Fruit fly (Drosophila melanogaster): ENCODE data around the gene Dus4.
A peak's percentile ranks its signal among the peaks of the same experiment; 100 is the strongest.

The Dus4 gene

DNA sequence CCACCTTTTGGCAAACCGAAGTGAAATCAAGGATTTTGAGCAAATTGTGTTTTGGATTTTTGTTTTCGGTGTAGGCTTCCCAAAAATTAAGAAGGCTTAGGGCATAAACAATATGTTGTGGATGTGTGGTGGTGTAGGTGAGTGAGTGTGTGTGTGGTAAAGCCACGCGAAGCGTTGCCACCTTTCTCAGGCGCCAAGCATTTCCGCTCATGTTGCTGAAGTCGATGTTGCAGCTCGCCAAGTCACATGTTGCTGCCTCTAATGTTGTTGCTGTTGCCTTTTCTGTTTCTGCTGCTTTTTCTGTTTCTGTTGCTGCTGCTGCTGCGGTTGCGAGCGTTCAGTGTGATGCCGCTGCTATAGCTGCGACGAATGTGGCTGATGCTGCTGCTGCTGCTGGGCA is 16.6 kb downstream of the Dus4 start (continued):
- TF ChIP-seq cg (GFP tag; optimal IDR thresholded peaks at IDR 0.05) (peak; percentile 35), sna (GFP tag; IDR thresholded peaks at IDR 0.05; ENCODE audit: partially characterized antibody) (peak; percentile 35; the same call in 1 of the 2 replicates), HLH3B (GFP tag; IDR thresholded peaks at IDR 0.05) (0 out of 2 replicates have a peak, but pooled peaks have one; percentile 4), Ets97D (GFP tag; optimal IDR thresholded peaks at IDR 0.05) (peak; percentile 59), stwl (tag; optimal IDR thresholded peaks at IDR 0.05) (peak; percentile 65)

dm6 chr2L:19083320-19083764 is 20.2 kb downstream of the Dus4 start:
- TF ChIP-seq seq (GFP tag; IDR thresholded peaks at IDR 0.05) (peak; percentile 47; the same call in 1 of the 2 replicates), CG10565 (GFP tag; optimal IDR thresholded peaks at IDR 0.05) (no peak), cg (GFP tag; optimal IDR thresholded peaks at IDR 0.05) (peak; percentile 63), abd-A (tag; optimal IDR thresholded peaks at IDR 0.05) (peak; percentile 1), pros (GFP tag; optimal IDR thresholded peaks at IDR 0.05) (peak; percentile 1), CG15269 (tag; optimal IDR thresholded peaks at IDR 0.05) (no peak), sqz (GFP tag; optimal IDR thresholded peaks at IDR 0.05) (peak; percentile 34), ewg (GFP tag; optimal IDR thresholded peaks at IDR 0.05) (peak; percentile 51), CG6254 (GFP tag; optimal IDR thresholded peaks at IDR 0.05) (peak; percentile 98), Nf-YC (tag; optimal IDR thresholded peaks at IDR 0.05) (peak; percentile 95), CHES-1-like (GFP tag; optimal IDR thresholded peaks at IDR 0.05) (no peak), slbo (GFP tag; IDR thresholded peaks at IDR 0.05) (no peak), D19B (GFP tag; optimal IDR thresholded peaks at IDR 0.05) (no peak), CG10959 (GFP tag; IDR thresholded peaks at IDR 0.05) (no peak), CG10366 (GFP tag; IDR thresholded peaks at IDR 0.05) (peak; percentile 70), danr (GFP tag; IDR thresholded peaks at IDR 0.05) (no peak), Drgx (GFP tag; IDR thresholded peaks at IDR 0.05) (peak; percentile 15; the same call in 1 of the 2 replicates), Nf-YB (GFP tag; optimal IDR thresholded peaks at IDR 0.05) (peak; percentile 93), Adf1 (GFP tag; IDR thresholded peaks at IDR 0.05) (peak; percentile 24; the same call in 1 of the 2 replicates), Med (GFP tag) (peak; percentile 25), insv (GFP tag; optimal IDR thresholded peaks at IDR 0.05) (peak; percentile 21 to 88), Hr39 (optimal IDR thresholded peaks at IDR 0.05) (peak; percentile 98), sna (GFP tag; IDR thresholded peaks at IDR 0.05; ENCODE audit: partially characterized antibody) (no peak), HLH3B (GFP tag; IDR thresholded peaks at IDR 0.05) (0 out of 2 replicates have a peak, but pooled peaks have one; percentile 27), CG10267 (tag; optimal IDR thresholded peaks at IDR 0.05) (no peak), crol (GFP tag; IDR thresholded peaks at IDR 0.05) (peak; percentile 25; the same call in 1 of the 2 replicates), nau (GFP tag; optimal IDR thresholded peaks at IDR 0.05) (no peak), CG4360 (GFP tag; IDR thresholded peaks at IDR 0.05) (peak; percentile 89), Deaf1 (tag; optimal IDR thresholded peaks at IDR 0.05) (peak; percentile 78)

DNA sequence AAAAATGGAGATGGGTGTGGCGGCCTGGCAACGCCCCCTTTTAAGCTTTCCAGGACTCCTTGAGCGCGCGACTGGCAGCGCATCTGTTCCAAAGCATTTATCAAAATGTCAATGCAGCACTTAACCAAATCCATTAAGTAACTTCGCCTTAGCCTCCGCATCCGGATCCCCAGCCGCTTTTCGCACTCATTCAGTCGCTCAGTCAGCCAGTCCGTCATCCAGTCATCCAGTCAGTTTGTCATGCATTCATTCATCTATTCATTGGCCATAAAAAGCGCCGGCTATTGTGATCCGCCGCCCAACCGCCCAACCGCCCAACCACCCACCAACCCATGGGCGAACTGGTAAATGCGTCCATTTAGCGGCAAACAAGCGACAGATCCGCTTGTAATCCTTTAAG is 25.8 kb downstream of the Dus4 start:
- TF ChIP-seq odd (GFP tag; optimal IDR thresholded peaks at IDR 0.05) (no peak), CG8281 (tag; optimal IDR thresholded peaks at IDR 0.05) (peak; percentile 94), oc (tag; optimal IDR thresholded peaks at IDR 0.05) (peak; percentile 3)

- TF ChIP-seq CG34376 (GFP tag; optimal IDR thresholded peaks at IDR 0.05): no peak
- TF ChIP-seq CG34422 (GFP tag; IDR thresholded peaks at IDR 0.05): no peak
- peak; percentile 61 for TF ChIP-seq pros (GFP tag; optimal IDR thresholded peaks at IDR 0.05)
- peak; percentile 51 for TF ChIP-seq gsb-n (tag; optimal IDR thresholded peaks at IDR 0.05)
- no peak for TF ChIP-seq insv (GFP tag; optimal IDR thresholded peaks at IDR 0.05)
- TF ChIP-seq CG6272 (GFP tag; IDR thresholded peaks at IDR 0.05): no peak
- peak; percentile 68 for TF ChIP-seq crol (GFP tag; IDR thresholded peaks at IDR 0.05)
- peak; percentile 73 for TF ChIP-seq CG4360 (GFP tag; IDR thresholded peaks at IDR 0.05)
- peak in 1 of 2 experiments; percentile 44 for TF ChIP-seq tll (GFP tag; optimal IDR thresholded peaks at IDR 0.05)
- no peak for TF ChIP-seq CG7271 (tag; optimal IDR thresholded peaks at IDR 0.05)
Measured at dm6 chr2L:19089385-19089784, 26.3 kb downstream of the Dus4 start.

All from whole organism, embryonic.